Fruit fly (Drosophila melanogaster) whole organism, larva: ENCODE results near the gene ATPsynE.

ENCODE experiments used
- noc ChIP-seq: fragments of 200-800 bp; sonication (Bioruptor generic); optimal IDR thresholded peaks from 3 replicates; lab custom pipeline; 2019; ENCODE audit warnings: missing biosample characterization, mild to moderate bottlenecking, missing genetic modification characterization, moderate library complexity

ATPsynE gene

DNA sequence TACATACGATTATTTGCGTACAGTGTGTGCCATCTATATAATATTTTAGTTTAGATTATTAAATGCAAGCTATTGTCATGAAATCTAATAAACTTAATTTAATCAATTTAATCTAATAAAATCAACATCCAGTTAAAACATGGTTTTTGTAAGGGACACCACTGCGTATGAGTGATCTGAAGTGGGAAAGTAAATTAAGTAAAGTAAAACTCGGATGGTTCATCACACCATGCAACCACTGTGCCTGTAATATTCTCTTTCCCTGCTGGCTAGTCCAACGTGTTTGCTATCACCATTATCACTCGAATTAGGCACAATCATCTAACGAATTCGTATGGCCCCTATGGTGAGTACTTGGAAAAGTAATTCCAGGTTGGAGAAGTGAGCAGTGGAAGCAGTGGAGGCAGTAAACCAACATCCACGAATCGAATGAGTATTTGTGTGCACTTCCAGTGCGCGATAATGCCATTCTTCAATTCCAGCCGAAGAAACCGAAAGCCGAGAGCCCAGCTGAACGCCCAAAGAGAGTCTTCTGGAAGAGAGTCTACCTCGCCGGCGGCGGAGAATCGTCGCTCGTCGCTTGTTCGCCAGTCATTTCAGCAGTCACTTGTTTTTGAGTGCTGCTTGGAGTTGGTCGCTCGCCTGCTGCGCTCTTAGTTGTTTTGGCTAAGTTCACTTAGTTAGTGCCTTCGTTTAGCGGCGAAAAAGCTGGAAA, 37.9 kb upstream of the ATPsynE start, which contains the start of gene red:
red (plus strand) TSS at position 403 of the 715 bp plus-strand sequence.
- TF ChIP-seq noc (tag; lab: Kevin White, UChicago): peak; percentile 94

DNA sequence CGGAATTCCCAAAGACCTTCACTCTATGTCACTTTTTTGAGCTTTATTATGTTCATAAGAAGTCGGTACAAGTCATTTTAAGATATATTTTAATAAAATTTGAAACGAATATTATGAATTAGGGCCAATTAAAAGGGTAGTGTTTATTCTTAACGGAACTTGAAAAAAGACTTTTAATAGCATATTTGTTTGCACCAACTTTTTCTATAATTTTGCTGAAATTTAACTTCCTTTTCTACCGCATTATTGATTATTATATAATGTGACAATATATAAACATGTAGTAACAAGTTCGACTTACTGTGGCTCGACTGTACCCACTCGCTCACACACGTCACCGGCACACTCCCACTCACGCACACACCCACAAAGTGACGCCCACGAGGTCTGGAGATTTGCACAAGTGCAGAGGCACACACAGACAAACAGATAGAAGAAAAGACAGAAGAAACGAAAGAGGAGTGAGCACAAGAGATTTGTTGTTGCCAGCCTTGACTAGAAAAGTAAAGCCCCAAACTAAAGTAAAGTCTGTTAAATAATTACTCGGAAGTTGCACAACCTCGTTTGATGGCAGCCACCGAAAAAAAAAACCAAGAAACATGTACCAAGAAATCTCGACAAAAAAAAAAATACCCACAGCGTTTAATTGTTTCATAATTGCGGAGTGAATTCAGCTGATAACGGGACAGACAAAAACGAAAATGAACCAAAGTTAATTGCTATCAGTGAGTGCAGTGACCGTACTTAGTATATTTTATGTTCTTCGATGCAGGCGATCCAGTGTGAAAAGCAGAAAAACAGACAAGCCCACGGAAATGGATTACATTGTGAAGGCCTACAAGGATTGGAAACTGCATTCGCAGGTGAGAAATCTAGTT, 36.5 kb upstream of the ATPsynE start:
- TF ChIP-seq noc (tag; lab: Kevin White, UChicago): peak; percentile 72

DNA sequence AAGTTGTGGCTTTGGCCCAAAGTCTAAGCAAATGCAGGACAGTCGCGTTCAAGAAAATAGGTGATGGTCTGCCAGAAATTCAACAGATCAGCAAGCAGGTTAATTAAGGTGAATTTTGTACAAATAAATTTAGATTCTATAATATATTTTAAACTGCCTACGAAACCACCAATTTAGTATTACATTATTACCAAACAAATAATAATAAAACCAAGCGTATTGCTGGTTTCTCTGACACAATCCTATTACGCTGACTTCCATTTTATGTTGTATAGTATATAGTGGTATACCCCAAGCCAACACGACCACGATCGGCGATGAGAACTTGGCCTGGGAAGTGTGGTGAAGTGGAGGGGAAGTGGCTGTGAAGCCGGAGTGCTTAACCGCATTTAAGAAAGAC, 35.3 kb upstream of the ATPsynE start:
- peak; percentile 89 for TF ChIP-seq noc (tag; lab: Kevin White, UChicago)

DNA sequence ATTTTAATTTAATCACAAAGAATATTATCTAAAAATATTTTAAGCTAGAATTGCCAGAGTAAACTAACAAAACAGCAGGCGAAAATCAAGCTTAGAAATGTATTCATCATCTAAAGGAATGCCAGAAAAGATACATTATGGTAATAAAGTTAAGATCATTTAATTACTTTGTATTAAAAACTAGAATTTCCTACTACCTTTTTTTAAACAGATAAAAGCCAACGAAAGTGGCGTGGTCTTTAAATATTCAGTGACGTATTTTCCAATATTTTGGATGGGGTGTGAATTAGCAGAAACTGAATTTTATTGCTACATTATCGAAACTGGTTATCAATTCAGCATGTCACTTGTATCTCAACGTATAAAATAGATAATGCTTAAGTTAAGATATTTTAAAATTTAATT, 34.4 kb upstream of the ATPsynE start:
- TF ChIP-seq noc (tag; lab: Kevin White, UChicago): no peak

DNA sequence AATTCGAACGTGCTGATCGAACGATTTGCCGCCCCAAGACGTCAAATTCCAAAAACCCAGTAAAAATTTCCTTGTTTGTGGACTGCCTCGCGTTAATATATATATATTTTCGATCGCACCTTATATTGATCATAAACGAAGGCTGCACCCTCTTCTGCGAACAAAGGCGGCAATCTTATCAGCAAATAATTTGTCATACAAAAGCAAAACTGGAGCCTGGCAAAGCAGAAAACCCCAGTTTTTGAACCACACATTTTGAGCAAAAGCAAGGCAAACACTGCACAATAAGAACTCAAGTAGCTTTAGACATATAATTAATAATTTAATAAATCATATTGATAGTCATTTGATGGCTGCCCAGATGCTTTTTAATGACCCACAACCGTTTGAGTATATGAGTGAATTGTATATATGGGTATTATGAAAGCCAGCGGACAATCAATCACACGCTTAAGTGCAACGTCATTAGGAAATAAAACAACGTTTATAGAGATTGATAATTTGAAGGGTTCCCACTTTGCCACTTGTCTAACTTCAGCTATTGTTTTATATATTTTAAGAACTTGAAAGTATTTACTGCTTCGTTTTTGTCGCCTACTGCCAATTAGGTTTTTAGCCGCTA, 32.2 kb upstream of the ATPsynE start:
- TF ChIP-seq noc (tag; lab: Kevin White, UChicago): peak; percentile 29

DNA sequence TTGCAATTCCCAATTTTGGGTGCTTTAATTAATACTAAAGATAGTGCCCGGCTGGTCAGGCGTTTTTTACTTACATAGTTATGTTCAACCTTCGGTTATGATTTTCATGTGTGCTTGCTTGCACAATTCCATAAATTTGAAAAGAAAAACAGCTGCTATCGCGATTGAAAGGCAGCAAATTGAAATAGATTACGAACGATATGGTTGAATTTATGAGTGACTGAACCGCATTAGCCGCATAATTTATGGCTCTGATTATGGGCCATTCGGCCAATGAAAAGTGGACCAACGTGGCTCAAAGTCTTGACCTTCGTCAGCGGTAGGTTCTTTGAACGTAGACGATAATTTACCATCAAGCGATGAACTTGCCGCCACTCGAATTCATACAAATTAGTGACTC, 30.6 kb upstream of the ATPsynE start:
- TF ChIP-seq noc (tag; lab: Kevin White, UChicago): peak; percentile 61

DNA sequence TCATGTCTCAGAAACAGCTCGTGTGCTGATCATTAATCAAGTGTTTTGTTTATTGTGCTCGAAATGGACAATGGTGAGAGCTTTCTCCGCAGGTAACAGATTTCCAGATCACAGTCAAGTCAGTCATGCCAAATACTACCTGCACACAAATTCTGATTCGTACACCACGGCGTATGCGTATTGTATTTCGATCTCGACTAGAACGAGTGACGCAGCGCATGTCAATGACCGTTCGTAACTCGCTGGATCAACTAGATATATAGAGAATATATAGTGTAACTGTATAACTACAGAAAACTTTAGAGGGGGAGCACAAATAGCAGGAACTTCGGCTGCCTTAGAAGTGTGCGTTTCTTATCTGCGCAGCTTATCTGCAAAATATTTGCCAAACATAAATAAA, 30.0 kb upstream of the ATPsynE start:
- TF ChIP-seq noc (tag; lab: Kevin White, UChicago): no peak

DNA sequence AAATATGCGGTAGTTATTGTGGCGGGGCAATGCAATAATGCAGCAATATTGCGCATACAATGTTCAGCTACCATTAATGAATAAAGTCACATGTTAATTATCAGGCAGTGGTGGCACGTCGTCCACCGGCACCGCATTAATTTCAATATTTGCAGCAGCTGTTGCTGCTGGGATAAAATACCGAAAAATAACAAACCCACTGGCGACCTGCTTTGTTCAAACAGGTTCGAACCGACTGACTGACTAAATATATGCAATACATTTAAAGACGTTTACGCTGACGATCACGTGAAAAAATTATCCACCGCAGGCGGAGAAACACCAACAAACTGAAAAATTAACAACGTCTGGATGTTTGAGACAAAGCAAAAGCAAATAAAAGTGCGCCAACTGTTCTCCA, 29.3 kb upstream of the ATPsynE start:
- TF ChIP-seq noc (tag; lab: Kevin White, UChicago): no peak

DNA sequence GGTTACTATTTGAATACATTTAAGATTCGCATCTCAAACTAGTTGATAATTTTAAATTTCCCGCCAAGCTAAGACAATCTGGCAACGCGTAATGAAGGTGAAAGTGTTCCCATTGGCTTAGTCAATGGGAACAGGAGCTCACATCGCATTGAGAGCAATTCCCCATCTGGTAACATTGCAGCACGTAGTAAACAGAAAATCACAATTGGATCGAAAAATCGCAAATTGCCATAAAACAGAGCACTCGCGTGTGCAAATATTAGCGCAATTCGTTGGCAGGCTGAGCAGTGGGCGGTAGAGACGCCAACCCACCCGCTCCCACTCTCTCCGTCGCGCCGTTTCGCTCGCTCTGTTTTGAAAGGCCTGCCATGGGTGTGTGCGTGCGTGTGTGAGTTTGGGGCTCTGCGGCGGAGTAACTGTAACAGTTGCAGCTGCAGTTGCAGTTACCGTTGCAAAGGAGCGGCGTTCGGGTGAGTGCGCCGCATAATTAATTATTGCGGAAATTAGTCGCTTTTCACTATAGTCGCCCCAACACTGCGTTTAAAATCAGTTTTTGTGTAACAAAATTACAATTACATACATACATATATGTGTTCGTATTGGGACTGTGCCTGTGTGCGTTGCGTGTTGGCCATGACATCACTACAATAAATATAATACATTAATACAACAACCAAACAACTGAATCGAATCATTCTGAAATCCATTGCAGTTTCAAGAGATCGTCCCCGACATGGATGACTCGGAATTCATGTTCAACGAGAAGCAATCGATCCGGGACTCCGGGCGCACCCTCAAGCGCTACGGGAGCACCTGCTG, 28.5 kb upstream of the ATPsynE start:
- no peak for TF ChIP-seq noc (tag; lab: Kevin White, UChicago)

DNA sequence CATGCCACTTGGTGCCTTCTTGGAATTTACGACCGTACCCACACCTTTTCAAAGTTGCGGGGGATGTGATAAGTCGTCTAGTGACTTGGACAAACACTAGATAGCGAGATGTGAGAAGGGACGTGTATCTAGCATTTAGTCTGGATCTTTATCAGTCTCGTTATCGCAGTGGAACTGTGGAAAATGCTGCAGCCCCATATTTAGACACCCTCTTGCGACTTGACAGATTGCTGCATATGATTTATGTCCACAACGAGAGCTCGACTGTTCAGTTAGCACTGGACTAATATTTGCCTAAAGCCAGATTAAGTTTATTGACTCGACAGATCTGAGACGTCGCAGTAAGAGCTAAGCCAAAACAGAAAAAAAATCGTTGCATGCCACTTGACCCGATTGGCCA, 26.9 kb upstream of the ATPsynE start:
- peak; percentile 8 for TF ChIP-seq noc (tag; lab: Kevin White, UChicago)

DNA sequence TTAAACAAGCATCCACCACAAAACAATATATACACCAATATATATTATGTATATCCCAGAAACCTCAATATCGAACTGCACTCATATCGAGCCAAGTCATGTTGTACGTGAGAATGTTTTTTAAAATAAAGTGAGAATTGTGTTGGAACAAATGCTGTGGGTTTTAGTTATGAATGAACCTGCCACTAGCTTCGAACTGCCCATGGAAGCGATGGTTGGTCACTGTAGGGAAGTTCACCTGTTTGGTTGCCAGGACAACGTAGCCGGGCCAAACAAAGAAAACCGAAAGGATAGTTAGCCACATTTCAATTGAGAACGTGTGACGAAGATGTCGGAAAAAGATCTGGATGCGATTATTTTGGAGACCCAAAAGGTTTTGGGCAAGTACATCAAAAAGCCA, 24.6 kb upstream of the ATPsynE start, which contains the start of gene IFT54:
IFT54 (plus strand) TSS at position 301 of the 400 bp plus-strand sequence.
- no peak for TF ChIP-seq noc (tag; lab: Kevin White, UChicago)

DNA sequence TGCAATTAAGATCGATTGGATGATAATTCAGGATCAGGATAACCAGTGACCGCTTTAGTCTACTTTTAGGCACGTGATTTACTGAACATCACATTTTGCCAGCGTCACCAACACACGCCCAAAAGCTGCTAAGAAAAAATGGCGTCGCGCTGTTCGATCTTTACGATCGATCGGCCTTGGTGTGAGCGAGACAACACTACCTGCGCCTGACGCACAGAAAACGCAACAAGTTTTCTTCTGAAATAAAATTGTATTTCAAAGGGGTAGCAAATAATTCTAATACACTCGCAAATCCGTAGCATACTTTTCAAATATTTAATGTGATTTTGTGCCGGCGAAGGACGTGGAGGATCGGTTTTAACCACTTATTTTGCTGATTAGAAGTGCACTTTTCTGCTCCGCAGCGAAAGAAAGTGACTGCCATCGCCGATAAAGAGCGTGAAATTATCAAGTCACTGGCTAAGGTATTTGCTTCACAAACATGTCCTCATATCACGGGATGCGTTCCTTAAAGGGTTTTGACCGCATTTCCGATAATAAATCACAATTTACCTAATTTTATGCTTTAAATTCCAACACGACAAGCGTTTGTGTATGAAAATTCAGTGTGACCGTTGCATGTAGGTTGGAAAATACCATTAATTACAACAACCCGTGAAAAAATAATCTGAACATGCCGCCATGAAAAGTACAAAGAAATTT, 18.6 kb upstream of the ATPsynE start:
- TF ChIP-seq noc (tag; lab: Kevin White, UChicago): no peak

DNA sequence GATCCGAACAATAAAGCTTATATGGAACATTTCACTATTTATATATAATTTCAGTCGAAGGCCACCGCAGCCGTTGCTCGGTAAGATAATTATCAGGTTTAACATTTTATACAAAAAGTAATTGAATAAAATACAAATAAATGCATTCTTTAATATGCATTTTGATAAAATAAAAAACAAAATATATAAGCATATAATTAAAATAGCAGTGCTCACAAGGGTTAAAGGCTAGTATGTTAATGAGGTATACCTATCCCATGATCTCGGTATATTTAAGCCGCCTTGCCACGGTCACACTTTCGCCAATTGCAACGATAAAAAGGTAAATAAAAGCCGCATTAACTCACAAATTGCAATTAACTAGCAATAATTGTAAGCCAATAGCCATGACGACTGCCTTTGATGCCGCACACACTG, 17.9 kb upstream of the ATPsynE start, which contains the start of gene Polr2I:
Polr2I (plus strand) TSS at position 289 of the 417 bp plus-strand sequence.
- peak; percentile 12 for TF ChIP-seq noc (tag; lab: Kevin White, UChicago)

DNA sequence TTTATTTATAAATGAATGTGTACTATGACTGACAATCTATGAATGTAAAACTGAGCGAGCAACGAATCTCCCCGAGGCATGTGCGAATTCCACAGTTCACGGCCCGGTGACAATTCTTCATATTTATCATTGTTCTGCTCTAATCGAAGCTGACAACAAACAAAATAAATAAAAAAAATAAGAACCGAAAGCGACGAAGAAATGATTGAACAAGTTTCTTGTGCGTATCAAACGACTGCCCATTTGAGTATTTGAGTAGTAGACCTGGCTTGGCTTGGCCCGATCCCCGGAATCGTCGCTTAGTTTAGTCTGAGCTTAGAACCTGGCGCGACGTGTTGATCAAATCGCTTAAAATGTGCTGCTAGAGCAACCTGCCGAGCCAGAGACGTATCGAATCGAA, 16.7 kb upstream of the ATPsynE start, which contains the start of gene CG31321:
CG31321 (plus strand) TSS at position 301 of the 400 bp plus-strand sequence.
- TF ChIP-seq noc (tag; lab: Kevin White, UChicago): no peak
